Worm (Caenorhabditis elegans) whole organism, mixed stage, embryonic: Measurements from ENCODE around the gene F26G1.5.

Source experiments
- elt-3 ChIP-seq: fragments of 150-350 bp; optimal IDR thresholded peaks from 2 replicates; lab custom pipeline; 2014; ENCODE audit warnings: missing biosample characterization, missing genetic modification characterization
- hlh-1 ChIP-seq: fragments of 150-350 bp; optimal IDR thresholded peaks from 2 replicates; lab custom pipeline; 2014; ENCODE audit warnings: missing biosample characterization, missing genetic modification reagents, missing genetic modification characterization
- lsy-2 ChIP-seq: fragments of 150-350 bp; optimal IDR thresholded peaks from 2 replicates; lab custom pipeline; 2014; ENCODE audit warnings: missing biosample characterization, missing genetic modification characterization
- nhr-12 ChIP-seq: fragments of 150-350 bp; optimal IDR thresholded peaks from 2 replicates; lab custom pipeline; 2014; ENCODE audit warnings: missing biosample characterization, missing genetic modification characterization
- unc-39 ChIP-seq: fragments of 150-350 bp; optimal IDR thresholded peaks from 2 replicates; lab custom pipeline; 2014; ENCODE audit warnings: missing biosample characterization, missing genetic modification characterization
- unc-62 ChIP-seq: fragments of 150-350 bp; optimal IDR thresholded peaks from 2 replicates; lab custom pipeline; 2014; ENCODE audit warnings: missing biosample characterization, missing genetic modification reagents, missing genetic modification characterization

- TF ChIP-seq unc-62 (GFP tag; lab: Kevin White, UChicago) (no peak), lsy-2 (tag; lab: Kevin White, UChicago) (no peak), elt-3 (tag; lab: Kevin White, UChicago) (no peak), hlh-1 (tag; lab: Kevin White, UChicago) (no peak), unc-39 (tag; lab: Kevin White, UChicago) (no peak), nhr-12 (tag; lab: Kevin White, UChicago) (no peak)
These were observed 15.0 kb upstream of the F26G1.5 start, which contains the start of gene msp-3 for ce11 chrII:4786181-4786580.
